Worm (Caenorhabditis elegans) whole organism, midembryonic: ENCODE results near the gene ZC449.1.

Source experiments
- T22C8.4 ChIP-seq: fragments of 200-800 bp; sonication (Bioruptor generic); IDR thresholded peaks from 2 replicates; pipeline ENCODE4 v1.3.6; 2022; ENCODE audit warnings: missing genetic modification characterization, missing compliant biosample characterization
- cog-1 ChIP-seq: sonication (generic microtip); optimal IDR thresholded peaks from 2 replicates; lab custom pipeline; 2016; ENCODE audit warnings: missing genetic modification characterization, missing compliant biosample characterization
- flt-1 ChIP-seq: fragments of 200-800 bp; sonication (Bioruptor generic); IDR thresholded peaks from 2 replicates; pipeline ENCODE4 v1.3.6; 2022; ENCODE audit warnings: missing genetic modification characterization, missing compliant biosample characterization
- klf-2 ChIP-seq: fragments of 200-800 bp; sonication (Bioruptor generic); conservative IDR thresholded peaks from 2 replicates; pipeline ENCODE4 v1.3.6; 2022; ENCODE audit warnings: missing genetic modification reagents, missing genetic modification characterization, missing compliant biosample characterization
- med-1 ChIP-seq: sonication (generic microtip); optimal IDR thresholded peaks from 2 replicates; lab custom pipeline; 2017; ENCODE audit warnings: missing genetic modification characterization, mild to moderate bottlenecking, missing compliant biosample characterization, antibody characterized with exemption, missing genetic modification reagents; ENCODE audit not compliant: insufficient read depth
- ref-1 ChIP-seq: fragments of 200-800 bp; sonication (Bioruptor generic); conservative IDR thresholded peaks from 2 replicates; pipeline ENCODE4 v1.3.6; 2022; ENCODE audit warnings: missing genetic modification reagents, missing genetic modification characterization, missing compliant biosample characterization
- tab-1 ChIP-seq: fragments of 200-800 bp; sonication (Bioruptor generic); IDR thresholded peaks from 2 replicates; pipeline ENCODE4 v1.3.6; 2022; ENCODE audit warnings: missing genetic modification characterization, missing compliant biosample characterization
- ztf-23 ChIP-seq: fragments of 200-800 bp; sonication (Bioruptor generic); IDR thresholded peaks from 2 replicates; pipeline ENCODE4 v1.3.6; 2022; ENCODE audit warnings: missing genetic modification reagents, missing genetic modification characterization, missing compliant biosample characterization
- ztf-29 ChIP-seq: fragments of 200-800 bp; sonication (Bioruptor generic); IDR thresholded peaks from 2 replicates; pipeline ENCODE4 v1.3.6; 2022; ENCODE audit warnings: missing genetic modification reagents, missing genetic modification characterization, missing compliant biosample characterization

The ZC449.1 gene

ce11 chrX:5024300-5024699 lies at the start of gene ZC449.1:
Gene ZC449.1 (plus strand): TSS chrX:5024420.
- no peak for TF ChIP-seq flt-1 (GFP tag; lab: Robert Waterston, UW)
- no peak for TF ChIP-seq med-1 (GFP tag; lab: Kevin White, UChicago)
- no peak for TF ChIP-seq ztf-23 (GFP tag; lab: Robert Waterston, UW)
- no peak for TF ChIP-seq tab-1 (GFP tag; lab: Robert Waterston, UW)
- TF ChIP-seq klf-2 (GFP tag; lab: Robert Waterston, UW): no peak
- TF ChIP-seq ztf-29: no peak
- no peak for TF ChIP-seq T22C8.4
- no peak for TF ChIP-seq cog-1
- no peak for TF ChIP-seq ref-1 (GFP tag; lab: Robert Waterston, UW)

- TF ChIP-seq tab-1 (GFP tag; lab: Robert Waterston, UW): no peak
- TF ChIP-seq ztf-23 (GFP tag; lab: Robert Waterston, UW): no peak
- TF ChIP-seq ztf-29: no peak
- TF ChIP-seq flt-1 (GFP tag; lab: Robert Waterston, UW): no peak
- TF ChIP-seq klf-2 (GFP tag; lab: Robert Waterston, UW): no peak
- TF ChIP-seq cog-1: no peak
- no peak for TF ChIP-seq ref-1 (GFP tag; lab: Robert Waterston, UW)
- no peak for TF ChIP-seq med-1 (GFP tag; lab: Kevin White, UChicago)
- no peak for TF ChIP-seq T22C8.4
Observed at ce11 chrX:4974486-4974885, 49.7 kb upstream of the ZC449.1 start.

ce11 chrX:4976530-4976929 lies 47.7 kb upstream of the ZC449.1 start, which contains the start of gene lfi-1:
Gene lfi-1 (plus strand): TSS chrX:4976830.
- TF ChIP-seq med-1 (GFP tag; lab: Kevin White, UChicago) (no peak), ztf-29 (no peak), cog-1 (no peak), ref-1 (GFP tag; lab: Robert Waterston, UW) (no peak), T22C8.4 (no peak)

- no peak for TF ChIP-seq ztf-23 (GFP tag; lab: Robert Waterston, UW)
- TF ChIP-seq klf-2 (GFP tag; lab: Robert Waterston, UW): no peak
- no peak for TF ChIP-seq cog-1
- 0 out of 2 replicates have a peak, but pooled peaks have one; percentile 5 for TF ChIP-seq flt-1 (GFP tag; lab: Robert Waterston, UW)
- TF ChIP-seq ref-1 (GFP tag; lab: Robert Waterston, UW): no peak
- no peak for TF ChIP-seq tab-1 (GFP tag; lab: Robert Waterston, UW)
Observed at ce11 chrX:4978103-4978502, 46.1 kb upstream of the ZC449.1 start.

ce11 chrX:4979060-4979459 lies 45.2 kb upstream of the ZC449.1 start:
- TF ChIP-seq med-1 (GFP tag; lab: Kevin White, UChicago) (no peak), flt-1 (GFP tag; lab: Robert Waterston, UW) (no peak), ztf-23 (GFP tag; lab: Robert Waterston, UW) (no peak), T22C8.4 (no peak), ztf-29 (no peak), tab-1 (GFP tag; lab: Robert Waterston, UW) (no peak), cog-1 (no peak), ref-1 (GFP tag; lab: Robert Waterston, UW) (no peak)

- TF ChIP-seq med-1 (GFP tag; lab: Kevin White, UChicago): no peak
- no peak for TF ChIP-seq T22C8.4
- TF ChIP-seq klf-2 (GFP tag; lab: Robert Waterston, UW): no peak
- no peak for TF ChIP-seq cog-1
- TF ChIP-seq ref-1 (GFP tag; lab: Robert Waterston, UW): no peak
- TF ChIP-seq tab-1 (GFP tag; lab: Robert Waterston, UW): no peak
- TF ChIP-seq ztf-29: no peak
- no peak for TF ChIP-seq flt-1 (GFP tag; lab: Robert Waterston, UW)
- TF ChIP-seq ztf-23 (GFP tag; lab: Robert Waterston, UW): no peak
Observed at ce11 chrX:4981059-4981458, 43.2 kb upstream of the ZC449.1 start.

ce11 chrX:4981579-4981978 lies 42.6 kb upstream of the ZC449.1 start:
- TF ChIP-seq med-1 (GFP tag; lab: Kevin White, UChicago) (no peak), flt-1 (GFP tag; lab: Robert Waterston, UW) (no peak), cog-1 (no peak), ref-1 (GFP tag; lab: Robert Waterston, UW) (no peak), ztf-23 (GFP tag; lab: Robert Waterston, UW) (no peak), tab-1 (GFP tag; lab: Robert Waterston, UW) (no peak), klf-2 (GFP tag; lab: Robert Waterston, UW) (no peak)

ce11 chrX:4982009-4982625 lies 42.1 kb upstream of the ZC449.1 start:
- TF ChIP-seq flt-1 (GFP tag; lab: Robert Waterston, UW) (peak; percentile 32; the same call in 1 of the 2 replicates), cog-1 (no peak)

- TF ChIP-seq klf-2 (GFP tag; lab: Robert Waterston, UW) (no peak), flt-1 (GFP tag; lab: Robert Waterston, UW) (no peak), ztf-29 (no peak), ref-1 (GFP tag; lab: Robert Waterston, UW) (no peak), med-1 (GFP tag; lab: Kevin White, UChicago) (no peak), T22C8.4 (no peak), tab-1 (GFP tag; lab: Robert Waterston, UW) (no peak), cog-1 (no peak), ztf-23 (GFP tag; lab: Robert Waterston, UW) (no peak)
Observed at ce11 chrX:4986354-4986753, 37.9 kb upstream of the ZC449.1 start.

- TF ChIP-seq T22C8.4 (no peak), med-1 (GFP tag; lab: Kevin White, UChicago) (no peak), tab-1 (GFP tag; lab: Robert Waterston, UW) (no peak), ref-1 (GFP tag; lab: Robert Waterston, UW) (no peak), ztf-23 (GFP tag; lab: Robert Waterston, UW) (no peak), ztf-29 (no peak), flt-1 (GFP tag; lab: Robert Waterston, UW) (no peak), cog-1 (no peak), klf-2 (GFP tag; lab: Robert Waterston, UW) (no peak)
Observed at ce11 chrX:4987617-4988016, 36.6 kb upstream of the ZC449.1 start.
